Worm (Caenorhabditis elegans): ENCODE data around the gene math-7.

The math-7 gene

DNA sequence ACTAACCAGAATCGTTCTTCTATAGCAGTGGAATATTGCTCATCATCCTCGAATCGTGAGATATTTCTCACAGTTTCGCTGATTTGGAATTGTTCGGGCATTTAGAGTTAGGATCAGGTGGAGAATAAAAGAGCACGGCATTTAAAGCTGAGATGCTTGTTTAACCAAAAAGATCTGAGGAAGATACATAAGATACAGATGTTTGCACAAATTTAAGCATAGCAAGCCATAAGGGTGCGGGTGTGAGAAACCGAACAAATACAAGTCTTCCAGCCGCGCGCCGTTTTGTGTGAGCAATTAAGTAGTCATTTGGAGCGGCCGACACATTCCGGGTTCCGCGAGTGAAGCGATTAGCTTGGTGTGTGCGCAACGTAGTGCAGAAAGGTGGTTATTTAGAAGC lies at the start of gene math-7:
Gene math-7 (minus strand): TSS at position 101 of the 400 bp plus-strand sequence.
- no peak for TF ChIP-seq C34F6.9 (tag; optimal IDR thresholded peaks at IDR 0.05)
- TF ChIP-seq unc-39 (tag; optimal IDR thresholded peaks at IDR 0.05) = no peak
- TF ChIP-seq gmeb-1 (tag; optimal IDR thresholded peaks at IDR 0.05) = no peak
- TF ChIP-seq ceh-16 (tag; optimal IDR thresholded peaks at IDR 0.05) = no peak
- TF ChIP-seq peb-1 (tag; optimal IDR thresholded peaks at IDR 0.05) = no peak
- no peak for TF ChIP-seq elt-1 (tag; optimal IDR thresholded peaks at IDR 0.05)
- TF ChIP-seq mbf-1 (tag; optimal IDR thresholded peaks at IDR 0.05) = no peak

DNA sequence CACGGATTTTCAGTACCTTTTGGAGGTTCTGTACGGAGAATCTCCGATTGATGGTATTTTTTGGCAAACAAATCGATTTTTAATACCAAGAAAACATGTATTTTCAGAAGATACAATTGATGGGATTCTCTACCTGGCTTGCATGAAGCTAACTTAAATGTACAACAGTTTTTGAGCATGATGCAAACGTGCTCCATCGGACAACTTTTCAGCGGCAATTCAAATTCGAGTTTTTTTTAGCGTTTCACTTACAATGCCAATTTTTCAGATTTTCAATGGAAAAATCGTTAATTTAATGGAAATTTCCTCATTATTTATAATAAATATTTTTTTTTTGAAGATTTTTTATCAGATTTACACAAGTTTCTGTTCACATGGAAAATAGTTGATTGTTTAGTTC lies 42.3 kb upstream of the math-7 start:
- TF ChIP-seq ztf-4 (tag; optimal IDR thresholded peaks at IDR 0.05) = no peak
- TF ChIP-seq ceh-82 (tag; optimal IDR thresholded peaks at IDR 0.05) = no peak
- TF ChIP-seq nhr-23 (tag; optimal IDR thresholded peaks at IDR 0.05) = no peak
- no peak for TF ChIP-seq nhr-25 (tag; optimal IDR thresholded peaks at IDR 0.05)
- no peak for TF ChIP-seq lin-13 (GFP tag; optimal IDR thresholded peaks at IDR 0.05)

DNA sequence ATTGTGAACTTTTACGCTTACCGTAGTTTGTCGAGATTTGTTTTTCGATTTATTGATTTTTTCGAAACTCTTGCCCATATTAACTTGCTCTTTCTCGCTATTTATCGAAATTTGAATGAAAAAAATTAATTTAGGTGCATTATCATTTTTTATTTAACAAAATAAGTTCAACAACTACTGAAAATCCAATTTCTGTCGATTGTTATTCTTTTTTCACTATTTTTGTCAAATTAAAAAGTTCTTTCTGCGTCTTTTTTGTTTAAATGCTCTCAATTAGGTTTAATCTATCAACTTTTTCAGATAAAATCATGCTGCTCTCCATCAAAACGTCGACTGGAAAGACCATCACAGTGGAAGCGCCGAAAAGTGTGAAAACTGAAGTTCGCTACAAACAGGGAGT lies 39.9 kb upstream of the math-7 start, which contains the start of gene F52C6.2:
Gene F52C6.2 (plus strand): TSS at position 301 of the 400 bp plus-strand sequence.
- no peak for TF ChIP-seq ZK546.5 (tag; optimal IDR thresholded peaks at IDR 0.05)
- TF ChIP-seq zag-1 (tag; optimal IDR thresholded peaks at IDR 0.05) = no peak
- no peak for TF ChIP-seq ztf-11 (tag; optimal IDR thresholded peaks at IDR 0.05)
- TF ChIP-seq mdl-1 (tag; optimal IDR thresholded peaks at IDR 0.05) = no peak
- TF ChIP-seq nhr-6 (tag; optimal IDR thresholded peaks at IDR 0.05) = no peak
- no peak for TF ChIP-seq C34F6.9 (tag; optimal IDR thresholded peaks at IDR 0.05)
- no peak for TF ChIP-seq snpc-4 (tag; optimal IDR thresholded peaks at IDR 0.05)
- TF ChIP-seq nhr-129 (tag; optimal IDR thresholded peaks at IDR 0.05) = no peak
- TF ChIP-seq peb-1 (tag; optimal IDR thresholded peaks at IDR 0.05) = no peak
- TF ChIP-seq gmeb-1 (tag; optimal IDR thresholded peaks at IDR 0.05) = no peak
- TF ChIP-seq ceh-16 (tag; optimal IDR thresholded peaks at IDR 0.05) = no peak
- no peak for TF ChIP-seq crh-2 (tag; optimal IDR thresholded peaks at IDR 0.05)
- no peak for TF ChIP-seq unc-55 (GFP tag; optimal IDR thresholded peaks at IDR 0.05)
- no peak for TF ChIP-seq sem-4 (tag; optimal IDR thresholded peaks at IDR 0.05)
- TF ChIP-seq nhr-21 (tag; optimal IDR thresholded peaks at IDR 0.05) = no peak
- TF ChIP-seq blmp-1 (tag; optimal IDR thresholded peaks at IDR 0.05; ENCODE audit: insufficient read depth) = no peak

DNA sequence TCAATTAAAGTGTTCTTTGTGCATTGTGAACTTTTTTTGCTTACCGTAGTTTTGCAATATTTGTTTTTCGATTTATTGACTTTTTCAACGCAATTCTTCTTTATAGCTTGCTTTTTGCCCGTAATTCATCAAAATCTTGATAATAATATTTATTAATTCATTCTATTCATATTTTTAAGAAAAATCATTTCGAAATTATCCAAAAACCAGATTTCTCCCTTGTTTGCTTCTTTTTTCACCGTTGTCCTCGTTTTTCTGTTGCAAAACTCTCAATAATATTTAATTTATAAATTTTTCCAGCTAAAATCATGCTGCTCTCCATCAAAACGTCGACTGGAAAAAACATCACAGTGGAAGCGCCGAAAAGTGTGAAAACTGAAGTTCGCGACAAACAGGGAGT lies 38.2 kb upstream of the math-7 start, which contains the start of gene F52C6.3:
Gene F52C6.3 (plus strand): TSS at position 301 of the 400 bp plus-strand sequence.
- TF ChIP-seq R02D3.7 (tag; optimal IDR thresholded peaks at IDR 0.05) = no peak
- no peak for TF ChIP-seq lin-39 (tag; optimal IDR thresholded peaks at IDR 0.05)
- TF ChIP-seq nhr-11 (tag; optimal IDR thresholded peaks at IDR 0.05) = no peak
- TF ChIP-seq mbf-1 (tag; optimal IDR thresholded peaks at IDR 0.05) = no peak
- no peak for TF ChIP-seq nhr-25 (tag; optimal IDR thresholded peaks at IDR 0.05)
- TF ChIP-seq nhr-6 (tag; optimal IDR thresholded peaks at IDR 0.05) = no peak
- no peak for TF ChIP-seq ZK546.5 (tag; optimal IDR thresholded peaks at IDR 0.05)
- no peak for TF ChIP-seq fos-1 (tag; optimal IDR thresholded peaks at IDR 0.05)
- TF ChIP-seq sma-3 (GFP tag; optimal IDR thresholded peaks at IDR 0.05) = no peak
- no peak for TF ChIP-seq egl-27 (tag; optimal IDR thresholded peaks at IDR 0.05)
- TF ChIP-seq ceh-16 (tag; optimal IDR thresholded peaks at IDR 0.05) = no peak
- TF ChIP-seq snpc-4 (tag; optimal IDR thresholded peaks at IDR 0.05) = no peak
- no peak for TF ChIP-seq Y55F3AM.14 (GFP tag; optimal IDR thresholded peaks at IDR 0.05)

DNA sequence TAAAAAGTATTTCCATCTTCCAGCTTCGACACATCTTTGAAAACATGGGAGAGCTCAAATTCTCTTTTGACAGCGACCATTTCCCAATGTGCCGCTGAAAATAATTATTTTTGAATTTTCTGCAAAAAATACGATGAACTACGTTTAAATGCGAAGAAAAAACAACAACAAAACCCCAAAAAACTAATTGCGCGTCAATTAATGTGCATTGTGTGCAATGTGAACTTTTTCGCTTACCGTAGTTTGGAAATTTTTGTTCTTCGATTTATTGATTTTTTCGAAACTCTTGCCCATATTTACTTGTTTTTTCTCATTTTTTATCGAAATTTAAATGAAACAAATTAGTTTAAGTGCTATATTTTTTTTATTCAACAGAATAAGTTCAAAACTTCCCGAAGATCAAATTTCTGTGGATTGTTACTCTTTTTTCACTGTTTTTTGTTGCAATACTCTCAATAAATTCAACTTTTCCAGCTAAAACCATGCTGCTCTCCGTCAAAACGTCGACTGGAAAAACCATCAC lies 36.4 kb upstream of the math-7 start, which contains the start of the genes bath-2 and F52C6.4:
Gene bath-2 (minus strand): TSS at position 101 of the 523 bp plus-strand sequence.
Gene F52C6.4 (plus strand): TSS at position 473 of the 523 bp plus-strand sequence.
- TF ChIP-seq ZK546.5 (tag; optimal IDR thresholded peaks at IDR 0.05) (no peak), lsy-2 (tag; optimal IDR thresholded peaks at IDR 0.05) (no peak), lin-13 (GFP tag; optimal IDR thresholded peaks at IDR 0.05) (no peak), ztf-4 (tag; optimal IDR thresholded peaks at IDR 0.05) (no peak)

DNA sequence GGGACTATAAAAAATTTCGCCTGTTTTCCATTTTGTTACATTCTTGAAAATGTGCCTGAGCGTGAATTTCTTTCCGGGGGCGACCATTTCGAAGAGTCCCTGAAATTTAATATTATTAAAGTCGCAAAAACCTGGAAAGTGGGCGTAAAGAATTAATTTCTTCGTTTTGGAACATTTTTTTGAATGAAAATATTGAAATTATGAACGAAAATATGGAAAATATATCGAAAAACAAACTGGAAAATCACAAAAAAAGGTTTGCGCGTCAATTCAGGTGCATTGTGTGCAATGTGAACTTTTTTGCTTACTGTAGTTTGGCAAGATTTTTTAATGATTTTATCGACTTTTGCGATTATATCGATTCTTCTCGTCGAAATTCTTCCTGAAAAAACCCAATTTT lies 34.7 kb upstream of the math-7 start, which contains the start of gene bath-7:
Gene bath-7 (minus strand): TSS at position 101 of the 400 bp plus-strand sequence.
- no peak for TF ChIP-seq aly-2 (tag; optimal IDR thresholded peaks at IDR 0.05)
- TF ChIP-seq F13H6.1 (tag; optimal IDR thresholded peaks at IDR 0.05) = no peak
- TF ChIP-seq mab-5 (tag; optimal IDR thresholded peaks at IDR 0.05) = no peak
- TF ChIP-seq ceh-16 (tag; optimal IDR thresholded peaks at IDR 0.05) = no peak
- no peak for TF ChIP-seq nhr-6 (tag; optimal IDR thresholded peaks at IDR 0.05)
- no peak for TF ChIP-seq nhr-10 (tag; optimal IDR thresholded peaks at IDR 0.05)
- TF ChIP-seq unc-39 (tag; optimal IDR thresholded peaks at IDR 0.05) = no peak
- TF ChIP-seq fos-1 (tag; optimal IDR thresholded peaks at IDR 0.05) = no peak
- no peak for TF ChIP-seq nhr-12 (tag; optimal IDR thresholded peaks at IDR 0.05)
- TF ChIP-seq alr-1 (tag; optimal IDR thresholded peaks at IDR 0.05) = no peak
- no peak for TF ChIP-seq R02D3.7 (tag; optimal IDR thresholded peaks at IDR 0.05)
- TF ChIP-seq unc-55 (GFP tag; optimal IDR thresholded peaks at IDR 0.05) = no peak
- no peak for TF ChIP-seq sem-4 (tag; optimal IDR thresholded peaks at IDR 0.05)
- no peak for TF ChIP-seq nhr-25 (tag; optimal IDR thresholded peaks at IDR 0.05)
- TF ChIP-seq gmeb-1 (tag; optimal IDR thresholded peaks at IDR 0.05) = no peak
- TF ChIP-seq ZK546.5 (tag; optimal IDR thresholded peaks at IDR 0.05) = no peak
- TF ChIP-seq sma-3 (GFP tag; optimal IDR thresholded peaks at IDR 0.05) = no peak
- no peak for TF ChIP-seq zag-1 (tag; optimal IDR thresholded peaks at IDR 0.05)
- no peak for TF ChIP-seq lin-13 (GFP tag; optimal IDR thresholded peaks at IDR 0.05)
